Worm (Caenorhabditis elegans) whole organism, L4/young adult: ENCODE results near the gene C11E4.8.
"Not testable (repeated sequence)": the region's sequence is repeated elsewhere in the genome, so short reads cannot be mapped to it uniquely, and the experiment has no call there.

ENCODE experiments used
- W03F9.2 ChIP-seq: fragments of 150-350 bp; optimal IDR thresholded peaks from 2 replicates; lab custom pipeline; 2014; ENCODE audit warnings: missing biosample characterization, missing genetic modification characterization
- dao-5 ChIP-seq: sonication (generic microtip); optimal IDR thresholded peaks from 2 replicates; lab custom pipeline; 2016; ENCODE audit warnings: missing genotype, missing genetic modification characterization, moderate library complexity, missing compliant biosample characterization
- him-1 ChIP-seq: sonication (generic microtip); optimal IDR thresholded peaks from 2 replicates; lab custom pipeline; 2016; ENCODE audit warnings: missing genotype, missing genetic modification reagents, missing genetic modification characterization, missing compliant biosample characterization

The C11E4.8 gene

ce11 chrX:9620136-9620535, at the start of gene C11E4.8:
Gene C11E4.8 (plus strand): TSS chrX:9620436.
- no peak for TF ChIP-seq dao-5 (tag; lab: Kevin White, UChicago)
- no peak for TF ChIP-seq W03F9.2

DNA sequence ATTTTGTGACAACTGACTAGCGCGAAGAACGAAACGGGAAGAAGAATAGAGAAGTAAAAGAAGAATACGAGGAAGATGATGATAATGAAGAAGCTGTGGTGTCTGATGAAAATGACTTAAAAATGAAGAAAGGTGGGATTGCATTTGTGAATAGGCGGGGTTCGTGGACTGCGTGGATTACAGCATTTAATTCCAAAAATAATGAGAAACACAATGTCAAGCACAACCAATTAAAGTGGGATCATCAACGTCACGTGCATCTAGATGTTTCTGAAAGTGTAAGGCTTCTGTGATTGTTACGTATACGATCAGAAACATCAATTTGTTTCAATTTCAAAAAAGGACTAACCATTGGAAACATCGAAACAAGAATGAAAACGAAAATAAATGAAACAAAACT, 43.3 kb upstream of the C11E4.8 start, which contains the start of gene glb-17:
TSS of gene glb-17 (minus strand) at position 101 of the 400 bp plus-strand sequence.
- TF ChIP-seq dao-5 (tag; lab: Kevin White, UChicago) (no peak), him-1 (tag; lab: Kevin White, UChicago) (no peak), W03F9.2 (no peak)

DNA sequence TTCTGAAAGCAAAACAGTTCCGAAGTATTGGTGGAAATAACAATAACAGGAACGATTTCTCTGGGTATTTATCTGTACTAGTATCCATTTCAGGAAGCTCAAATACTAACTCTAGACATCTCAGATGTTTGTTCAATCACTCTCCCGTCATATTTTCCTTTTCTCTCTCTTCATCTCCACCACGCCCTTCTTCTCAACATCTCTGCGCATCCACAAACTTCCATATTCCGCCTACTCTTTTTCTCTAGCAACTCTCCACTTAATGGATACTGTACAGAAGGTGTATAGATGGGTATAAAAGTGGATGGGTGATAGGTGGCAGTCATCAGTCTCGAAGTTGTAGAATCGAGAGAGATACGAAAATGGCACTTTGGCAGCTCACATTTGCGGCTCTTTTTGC, 35.9 kb upstream of the C11E4.8 start, which contains the start of gene gpx-5:
TSS of gene gpx-5 (plus strand) at position 336 of the 400 bp plus-strand sequence.
- TF ChIP-seq him-1 (tag; lab: Kevin White, UChicago) = no peak
- no peak for TF ChIP-seq dao-5 (tag; lab: Kevin White, UChicago)
- TF ChIP-seq W03F9.2 = no peak

ce11 chrX:9585584-9586166, 34.6 kb upstream of the C11E4.8 start:
- TF ChIP-seq dao-5 (tag; lab: Kevin White, UChicago) (no peak), W03F9.2 (no peak), him-1 (tag; lab: Kevin White, UChicago) (no peak)

ce11 chrX:9587642-9588041, 32.6 kb upstream of the C11E4.8 start, which contains the start of gene gpx-3:
Gene gpx-3 (plus strand): TSS chrX:9587942.
- TF ChIP-seq W03F9.2 (no peak), dao-5 (tag; lab: Kevin White, UChicago) (no peak), him-1 (tag; lab: Kevin White, UChicago) (no peak)

DNA sequence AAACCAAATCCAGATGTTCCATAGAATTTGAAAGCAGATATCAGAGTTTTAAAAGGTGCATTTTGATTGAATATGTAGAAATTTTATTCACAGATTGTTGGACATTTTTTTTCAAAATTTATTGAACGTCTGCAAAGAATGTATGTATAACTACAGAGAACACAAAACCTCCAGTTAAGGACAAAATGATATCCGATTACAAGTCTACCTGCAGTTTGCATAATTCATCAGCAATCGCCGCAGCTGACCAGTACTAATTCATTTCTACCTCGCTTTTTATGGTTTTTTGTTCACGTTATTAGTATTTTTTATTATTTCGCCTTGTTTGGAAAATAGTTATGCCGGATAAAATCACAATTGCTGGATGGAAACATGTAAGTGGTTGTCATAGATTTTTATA, 31.1 kb upstream of the C11E4.8 start, which contains the start of gene del-8:
TSS of gene del-8 (plus strand) at position 301 of the 400 bp plus-strand sequence.
- TF ChIP-seq W03F9.2 = no peak
- TF ChIP-seq dao-5 (tag; lab: Kevin White, UChicago) = no peak
- TF ChIP-seq him-1 (tag; lab: Kevin White, UChicago) = no peak

DNA sequence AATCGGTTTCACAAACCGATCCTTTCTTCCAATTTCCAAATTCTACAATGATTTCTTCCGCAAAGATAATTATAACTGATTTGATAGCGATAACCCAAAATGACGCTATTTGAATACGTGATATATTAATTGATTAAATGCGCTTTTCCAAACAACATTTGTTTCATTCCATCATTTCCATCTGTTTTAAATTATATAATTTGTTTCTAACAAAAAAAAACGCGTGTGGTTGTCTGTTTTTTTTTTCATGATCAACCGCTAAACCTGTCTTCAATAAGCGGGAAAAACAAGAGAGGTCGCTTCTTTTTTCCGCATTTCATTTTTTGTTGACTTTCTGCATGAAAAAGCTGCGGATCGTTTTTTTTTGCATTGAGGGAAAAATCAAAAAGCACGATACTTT, 22.9 kb upstream of the C11E4.8 start:
- no peak for TF ChIP-seq W03F9.2
- TF ChIP-seq him-1 (tag; lab: Kevin White, UChicago) = no peak
- TF ChIP-seq dao-5 (tag; lab: Kevin White, UChicago) = no peak

ce11 chrX:9602625-9603024, 17.6 kb upstream of the C11E4.8 start:
- TF ChIP-seq dao-5 (tag; lab: Kevin White, UChicago) (no peak), W03F9.2 (no peak), him-1 (tag; lab: Kevin White, UChicago) (no peak)

DNA sequence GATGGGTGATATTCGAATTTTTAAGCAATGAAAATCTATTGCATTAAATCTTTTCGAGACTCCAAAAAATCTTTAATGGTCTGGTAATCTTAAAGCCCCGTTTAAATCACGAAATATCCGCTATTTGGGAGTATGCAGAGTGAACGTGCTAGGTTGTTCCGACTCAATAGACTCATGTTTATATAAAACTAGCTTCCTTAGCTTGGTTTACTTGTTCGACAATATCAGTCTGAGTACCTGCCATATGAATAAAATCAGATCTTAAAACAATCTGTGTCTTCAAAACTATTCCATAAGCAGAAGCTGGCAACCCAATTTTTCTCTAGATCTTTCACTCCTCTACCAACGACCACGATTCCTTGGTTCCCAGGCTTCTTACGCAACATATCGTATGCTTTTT, 17.1 kb upstream of the C11E4.8 start:
- no peak for TF ChIP-seq dao-5 (tag; lab: Kevin White, UChicago)
- no peak for TF ChIP-seq W03F9.2
- TF ChIP-seq him-1 (tag; lab: Kevin White, UChicago) = no peak

DNA sequence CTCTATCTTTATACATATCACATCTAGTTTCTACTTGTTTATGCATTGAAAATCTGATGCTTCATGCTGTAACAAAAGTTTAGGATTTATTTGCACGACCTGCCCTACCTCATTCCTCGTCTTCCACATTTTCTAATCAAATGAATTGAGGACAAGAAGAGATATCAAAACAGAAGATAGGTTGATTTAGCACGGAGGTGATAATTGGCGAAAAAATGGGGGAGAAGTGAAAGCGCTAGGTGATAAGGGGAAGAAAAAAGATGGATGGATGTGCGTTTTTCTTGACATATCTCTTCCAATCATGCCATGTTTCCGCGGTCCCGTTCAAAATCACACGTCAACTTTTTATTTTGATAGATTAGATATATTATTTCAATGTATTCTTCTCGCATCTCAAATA, 12.1 kb upstream of the C11E4.8 start:
- TF ChIP-seq dao-5 (tag; lab: Kevin White, UChicago) (no peak), W03F9.2 (no peak), him-1 (tag; lab: Kevin White, UChicago) (no peak)

DNA sequence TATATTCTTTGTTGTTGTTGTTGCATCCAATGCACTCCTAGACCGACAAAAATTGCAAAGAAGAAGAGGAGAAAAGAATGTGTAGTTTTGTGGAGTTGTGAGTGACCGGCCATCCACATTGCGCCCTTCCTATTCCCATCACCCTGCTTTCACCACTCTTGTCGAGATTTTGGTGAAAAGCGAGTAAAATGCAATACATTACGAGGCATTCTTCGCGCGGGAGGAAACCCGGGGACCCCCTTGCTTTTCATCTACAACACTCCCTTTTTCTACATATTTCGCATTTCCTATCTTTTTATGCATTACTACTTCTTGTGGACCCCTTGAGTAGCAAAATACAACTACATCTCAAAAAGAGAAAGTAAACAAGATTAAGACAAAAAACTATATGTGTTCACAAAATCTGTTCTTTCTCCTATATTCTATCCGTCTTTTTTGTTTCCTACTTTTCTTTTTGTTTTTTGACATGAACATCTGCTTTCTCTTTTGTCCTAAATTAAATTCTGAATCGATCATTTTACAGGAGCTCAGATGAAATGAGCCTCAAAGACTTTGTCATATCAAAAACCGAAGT, 10.1 kb upstream of the C11E4.8 start, which contains the start of gene C11E4.6:
TSS of gene C11E4.6 (plus strand) at position 524 of the 574 bp plus-strand sequence.
- no peak for TF ChIP-seq him-1 (tag; lab: Kevin White, UChicago)
- TF ChIP-seq dao-5 (tag; lab: Kevin White, UChicago) = no peak
- TF ChIP-seq W03F9.2 = no peak

ce11 chrX:9616919-9617318, 3.3 kb upstream of the C11E4.8 start, which contains the start of gene C11E4.7:
Gene C11E4.7 (plus strand): TSS chrX:9617219.
- no peak for TF ChIP-seq him-1 (tag; lab: Kevin White, UChicago)
- no peak for TF ChIP-seq W03F9.2
- no peak for TF ChIP-seq dao-5 (tag; lab: Kevin White, UChicago)

ce11 chrX:9622609-9623008, 2.4 kb downstream of the C11E4.8 start:
- TF ChIP-seq dao-5 (tag; lab: Kevin White, UChicago) (peak; percentile 71), W03F9.2 (no peak)

- TF ChIP-seq W03F9.2; dao-5 (tag; lab: Kevin White, UChicago); him-1 (tag; lab: Kevin White, UChicago): not testable (repeated sequence)
These were observed 5.6 kb downstream of the C11E4.8 start, which contains the start of gene F34H10.1 for ce11 chrX:9625824-9626223. Gene F34H10.1 (plus strand): TSS chrX:9626124.
